Fruit fly (Drosophila melanogaster): Measurements from ENCODE around the gene Ndc80.
A peak's percentile ranks its signal among the peaks of the same experiment; 100 is the strongest.

The Ndc80 gene

dm6 chrX:13611884-13612283 is at the start of gene Ndc80, which contains the start of gene BthD (continued):
- TF ChIP-seq CG14965 (GFP tag; optimal IDR thresholded peaks at IDR 0.05; ENCODE audit: borderline replicate concordance): no peak
- TF ChIP-seq CG31441 (GFP tag; IDR thresholded peaks at IDR 0.05): no peak
- no peak for TF ChIP-seq CG11560 (tag; IDR thresholded peaks at IDR 0.05)
- no peak for TF ChIP-seq CG12299 (tag; optimal IDR thresholded peaks at IDR 0.05)
- TF ChIP-seq Doc3 (GFP tag; IDR thresholded peaks at IDR 0.05; ENCODE audit: partially characterized antibody): 0 out of 3 replicates have a peak, but pooled peaks have one; percentile 20
- peak; percentile 94 for TF ChIP-seq Dp (GFP tag; optimal IDR thresholded peaks at IDR 0.05)
- TF ChIP-seq Neu2 (GFP tag; optimal IDR thresholded peaks at IDR 0.05; ENCODE audit: borderline replicate concordance): no peak
- no peak for TF ChIP-seq Vsx1 (GFP tag; optimal IDR thresholded peaks at IDR 0.05)
- no peak for TF ChIP-seq croc (GFP tag; conservative IDR thresholded peaks at IDR 0.05)
- TF ChIP-seq CkIIα-i1 (GFP tag; IDR thresholded peaks at IDR 0.05): no peak
- TF ChIP-seq Chrac-16 (GFP tag; optimal IDR thresholded peaks at IDR 0.05): no peak
- no peak for TF ChIP-seq CG34376 (GFP tag; optimal IDR thresholded peaks at IDR 0.05)
- TF ChIP-seq CG1024 (GFP tag; IDR thresholded peaks at IDR 0.05): no peak
- no peak for TF ChIP-seq CG17612 (GFP tag; IDR thresholded peaks at IDR 0.05)
- TF ChIP-seq CG9932 (GFP tag; IDR thresholded peaks at IDR 0.05): no peak
- TF ChIP-seq CG33213 (GFP tag; optimal IDR thresholded peaks at IDR 0.05): no peak
- no peak for TF ChIP-seq seq (GFP tag; IDR thresholded peaks at IDR 0.05)
- TF ChIP-seq stwl (tag; optimal IDR thresholded peaks at IDR 0.05): peak; percentile 45
- TF ChIP-seq yki (optimal IDR thresholded peaks at IDR 0.05): no peak
- TF ChIP-seq nom (GFP tag; optimal IDR thresholded peaks at IDR 0.05): no peak
- TF ChIP-seq CG12071 (GFP tag; optimal IDR thresholded peaks at IDR 0.05): no peak
- no peak for TF ChIP-seq CG1647 (GFP tag; optimal IDR thresholded peaks at IDR 0.05)
- no peak for TF ChIP-seq CG1792 (GFP tag; optimal IDR thresholded peaks at IDR 0.05)
- TF ChIP-seq Gug (GFP tag; IDR thresholded peaks at IDR 0.05): no peak
- TF ChIP-seq repo (GFP tag; optimal IDR thresholded peaks at IDR 0.05): no peak
- TF ChIP-seq Gsc (GFP tag; IDR thresholded peaks at IDR 0.05): no peak
- no peak for TF ChIP-seq fd102C (GFP tag; optimal IDR thresholded peaks at IDR 0.05)
- TF ChIP-seq CG2116 (GFP tag; optimal IDR thresholded peaks at IDR 0.05): peak; percentile 87
- TF ChIP-seq Hsf (GFP tag; optimal IDR thresholded peaks at IDR 0.05): no peak
- TF ChIP-seq CG15514 (GFP tag; optimal IDR thresholded peaks at IDR 0.05): peak; percentile 67
- TF ChIP-seq BtbVII (GFP tag; optimal IDR thresholded peaks at IDR 0.05): no peak
- TF ChIP-seq CG11093 (GFP tag; IDR thresholded peaks at IDR 0.05): no peak
- TF ChIP-seq ftz-f1 (GFP tag; optimal IDR thresholded peaks at IDR 0.05): no peak
- no peak for TF ChIP-seq CG10959 (GFP tag; IDR thresholded peaks at IDR 0.05)
- TF ChIP-seq CG32767 (GFP tag; IDR thresholded peaks at IDR 0.05): no peak
- TF ChIP-seq Fer3 (tag; optimal IDR thresholded peaks at IDR 0.05): no peak
- no peak for TF ChIP-seq bcd (GFP tag; optimal IDR thresholded peaks at IDR 0.05)
- TF ChIP-seq CG33557 (GFP tag; optimal IDR thresholded peaks at IDR 0.05): no peak
- no peak for TF ChIP-seq Mrtf (GFP tag; IDR thresholded peaks at IDR 0.05)
- TF ChIP-seq Myb (GFP tag; optimal IDR thresholded peaks at IDR 0.05): peak; percentile 77
- TF ChIP-seq CG16813 (GFP tag; IDR thresholded peaks at IDR 0.05; ENCODE audit: partially characterized antibody): peak; percentile 61; the same call in 2 of the 3 replicates
- TF ChIP-seq bigmax (GFP tag; optimal IDR thresholded peaks at IDR 0.05): no peak
- TF ChIP-seq CG6791 (GFP tag; IDR thresholded peaks at IDR 0.05; ENCODE audit: partially characterized antibody): peak; percentile 48; the same call in 2 of the 3 replicates
- no peak for TF ChIP-seq CG16815 (GFP tag; optimal IDR thresholded peaks at IDR 0.05)
- peak; percentile 49 for TF ChIP-seq Sin3A (optimal IDR thresholded peaks at IDR 0.05)
- TF ChIP-seq ara (GFP tag; IDR thresholded peaks at IDR 0.05): no peak
- no peak for TF ChIP-seq Taf1 (GFP tag; IDR thresholded peaks at IDR 0.05)
- TF ChIP-seq CG9437 (GFP tag; optimal IDR thresholded peaks at IDR 0.05): no peak
- TF ChIP-seq pho (GFP tag; optimal IDR thresholded peaks at IDR 0.05): no peak
- no peak for TF ChIP-seq CG30403 (GFP tag; optimal IDR thresholded peaks at IDR 0.05)
- peak; percentile 75 for TF ChIP-seq CG13287 (GFP tag; IDR thresholded peaks at IDR 0.05; ENCODE audit: partially characterized antibody)
- no peak for TF ChIP-seq so (GFP tag; IDR thresholded peaks at IDR 0.05)
- TF ChIP-seq CG4820 (GFP tag; optimal IDR thresholded peaks at IDR 0.05): no peak
